Fruit fly (Drosophila melanogaster): Measurements from ENCODE around the gene CG16989.

DNA sequence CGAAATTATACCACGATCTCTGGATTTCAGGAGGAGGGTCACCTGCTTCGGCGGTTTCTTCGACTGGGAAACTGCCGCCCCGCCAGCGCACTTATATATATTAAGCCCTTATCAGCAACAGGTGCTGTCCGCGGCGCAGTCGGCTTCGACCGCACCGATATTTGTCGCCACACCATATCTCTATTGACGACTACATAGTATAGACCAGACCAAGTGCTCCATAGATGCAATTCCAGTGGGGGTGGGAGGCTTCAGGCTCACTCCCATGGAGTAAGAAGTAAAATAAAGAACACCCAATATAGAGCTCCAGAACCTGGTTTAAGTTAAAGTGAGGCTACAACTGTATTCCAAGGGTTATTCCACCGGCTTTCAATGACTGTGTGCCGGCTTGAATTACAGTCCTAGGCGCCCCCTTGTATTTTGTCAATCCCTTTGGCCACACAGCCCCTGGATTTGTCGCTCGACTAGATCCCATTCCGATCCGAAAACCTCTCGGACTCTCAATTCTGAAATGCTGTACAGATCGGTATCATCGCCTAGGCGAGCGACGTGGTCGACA is 2.8 kb upstream of the CG16989 start, which contains the start of gene CG13360:
- no peak for TF ChIP-seq h (optimal IDR thresholded peaks at IDR 0.05)
- TF ChIP-seq Myc (optimal IDR thresholded peaks at IDR 0.05) = no peak
- no peak for TF ChIP-seq psq (optimal IDR thresholded peaks at IDR 0.05)
- TF ChIP-seq insv (optimal IDR thresholded peaks at IDR 0.05) = no peak
